Fruit fly (Drosophila melanogaster) whole organism, pupa: ENCODE results near the gene CG12679.
A peak's percentile ranks its signal among the peaks of the same experiment; 100 is the strongest.

Source experiments
- CG10348 ChIP-seq: fragments of 200-800 bp; sonication (Bioruptor generic); IDR thresholded peaks from 2 replicates; pipeline ENCODE4 v1.3.6; 2022; ENCODE audit warnings: missing biosample characterization, missing genetic modification characterization
- CG12605 ChIP-seq: fragments of 200-800 bp; sonication (Bioruptor generic); IDR thresholded peaks from 2 replicates; pipeline ENCODE4 v1.3.6; 2022; ENCODE audit warnings: missing biosample characterization, missing genetic modification characterization
- CG13204 ChIP-seq: fragments of 200-800 bp; sonication (Bioruptor generic); optimal IDR thresholded peaks from 2 replicates; lab custom pipeline; 2018; ENCODE audit warnings: missing biosample characterization, mild to moderate bottlenecking, missing genetic modification characterization, moderate library complexity
- CG14655 ChIP-seq: fragments of 200-800 bp; sonication (Bioruptor generic); optimal IDR thresholded peaks from 3 replicates; lab custom pipeline; 2017; ENCODE audit warnings: mild to moderate bottlenecking, missing biosample characterization, missing genetic modification reagents, missing genetic modification characterization
- CG15710 ChIP-seq: fragments of 200-800 bp; sonication (Bioruptor generic); optimal IDR thresholded peaks from 2 replicates; lab custom pipeline; 2018; ENCODE audit warnings: missing biosample characterization, mild to moderate bottlenecking, missing genetic modification characterization, moderate library complexity
- CG17806 ChIP-seq: fragments of 200-800 bp; sonication (Bioruptor generic); optimal IDR thresholded peaks from 2 replicates; lab custom pipeline; 2018; ENCODE audit warnings: missing biosample characterization, mild to moderate bottlenecking, missing genetic modification characterization, moderate library complexity
- CG32121 ChIP-seq: fragments of 200-800 bp; sonication (Bioruptor generic); IDR thresholded peaks from 2 replicates; pipeline ENCODE4 v1.3.6; 2022; ENCODE audit warnings: missing biosample characterization, missing genetic modification characterization
- CG34367 ChIP-seq: fragments of 200-800 bp; sonication (Bioruptor generic); optimal IDR thresholded peaks from 2 replicates; lab custom pipeline; 2018; ENCODE audit warnings: missing biosample characterization, mild to moderate bottlenecking, missing genetic modification characterization
- CG4496 ChIP-seq: fragments of 200-800 bp; sonication (Bioruptor generic); IDR thresholded peaks from 3 replicates; pipeline ENCODE4 v1.3.6; 2022; ENCODE audit warnings: missing biosample characterization, missing genetic modification characterization
- CG8159 ChIP-seq: fragments of 200-800 bp; sonication (Bioruptor generic); optimal IDR thresholded peaks from 3 replicates; lab custom pipeline; 2018; ENCODE audit warnings: missing biosample characterization, mild to moderate bottlenecking, missing genetic modification characterization, moderate library complexity
- CG8301 ChIP-seq: fragments of 200-800 bp; sonication (Bioruptor generic); optimal IDR thresholded peaks from 2 replicates; lab custom pipeline; 2018; ENCODE audit warnings: missing biosample characterization, mild to moderate bottlenecking, missing genetic modification characterization
- CG9948 ChIP-seq: fragments of 200-800 bp; sonication (Bioruptor generic); optimal IDR thresholded peaks from 2 replicates; lab custom pipeline; 2018; ENCODE audit warnings: missing biosample characterization, mild to moderate bottlenecking, missing genetic modification characterization, moderate library complexity
- D1 ChIP-seq: fragments of 200-800 bp; sonication (Bioruptor generic); optimal IDR thresholded peaks from 2 replicates; lab custom pipeline; 2018; ENCODE audit warnings: missing biosample characterization, mild to moderate bottlenecking, missing genetic modification characterization, moderate library complexity
- EcR ChIP-seq: fragments of 200-800 bp; sonication (Bioruptor generic); optimal IDR thresholded peaks from 3 replicates; lab custom pipeline; 2019; ENCODE audit warnings: missing biosample characterization, missing genetic modification characterization, mild to moderate bottlenecking, moderate library complexity, missing genetic modification reagents
- Ets98B ChIP-seq: fragments of 200-800 bp; sonication (Bioruptor generic); IDR thresholded peaks from 2 replicates; pipeline ENCODE4 v1.3.6; 2022; ENCODE audit warnings: missing biosample characterization, missing genetic modification characterization
- Pif1A ChIP-seq: fragments of 200-800 bp; sonication (Bioruptor generic); optimal IDR thresholded peaks from 3 replicates; lab custom pipeline; 2016; ENCODE audit warnings: missing biosample characterization, missing genetic modification characterization
- Pif1B ChIP-seq: fragments of 200-800 bp; sonication (Bioruptor generic); optimal IDR thresholded peaks from 3 replicates; lab custom pipeline; 2016; ENCODE audit warnings: missing biosample characterization, missing genetic modification characterization
- Snoo ChIP-seq: fragments of 200-800 bp; sonication (Bioruptor generic); optimal IDR thresholded peaks from 3 replicates; lab custom pipeline; 2017; ENCODE audit warnings: missing biosample characterization, mild to moderate bottlenecking, missing genetic modification characterization, inconsistent platforms
- fd96Ca ChIP-seq: fragments of 200-800 bp; sonication (Bioruptor generic); IDR thresholded peaks from 3 replicates; pipeline ENCODE4 v1.3.6; 2022; ENCODE audit warnings: missing biosample characterization, missing genetic modification characterization
- gl ChIP-seq: fragments of 200-800 bp; sonication (Bioruptor generic); optimal IDR thresholded peaks from 2 replicates; lab custom pipeline; 2018; ENCODE audit warnings: missing biosample characterization, mild to moderate bottlenecking, missing genetic modification characterization
- rn ChIP-seq: fragments of 200-800 bp; sonication (Bioruptor generic); IDR thresholded peaks from 2 replicates; pipeline ENCODE4 v1.3.6; 2022; ENCODE audit warnings: missing biosample characterization, missing genetic modification characterization

CG12679 gene

dm6 chrX:20415444-20415843, 39.1 kb upstream of the CG12679 start, which contains the start of gene Obp19a:
Gene Obp19a (plus strand): TSS chrX:20415744.
- TF ChIP-seq CG14655 (GFP tag; lab: Kevin White, UChicago) (no peak), CG10348 (GFP tag; lab: Robert Waterston, UW) (no peak), D1 (tag; lab: Kevin White, UChicago) (no peak), CG32121 (GFP tag; lab: Robert Waterston, UW) (no peak), EcR (GFP tag; lab: Kevin White, UChicago) (no peak), CG4496 (GFP tag; lab: Robert Waterston, UW) (no peak), Pif1B (GFP tag; lab: Kevin White, UChicago) (no peak), gl (tag; lab: Kevin White, UChicago) (no peak), CG8301 (no peak), CG12605 (GFP tag; lab: Robert Waterston, UW) (no peak), Ets98B (GFP tag; lab: Robert Waterston, UW) (no peak), CG13204 (GFP tag; lab: Kevin White, UChicago) (no peak), Pif1A (no peak), CG15710 (no peak), fd96Ca (no peak), CG34367 (tag; lab: Kevin White, UChicago) (no peak)

dm6 chrX:20414099-20414498, 37.8 kb upstream of the CG12679 start, which contains the start of gene CG15458:
Gene CG15458 (minus strand): TSS chrX:20414199.
- no peak for TF ChIP-seq CG32121 (GFP tag; lab: Robert Waterston, UW)
- no peak for TF ChIP-seq CG9948 (tag; lab: Kevin White, UChicago)
- TF ChIP-seq fd96Ca: no peak
- no peak for TF ChIP-seq Snoo (tag; lab: Kevin White, UChicago)
- TF ChIP-seq gl (tag; lab: Kevin White, UChicago): no peak
- TF ChIP-seq CG13204 (GFP tag; lab: Kevin White, UChicago): no peak
- no peak for TF ChIP-seq CG17806 (tag; lab: Kevin White, UChicago)
- TF ChIP-seq Ets98B (GFP tag; lab: Robert Waterston, UW): no peak
- no peak for TF ChIP-seq EcR (GFP tag; lab: Kevin White, UChicago)
- no peak for TF ChIP-seq Pif1A
- no peak for TF ChIP-seq CG12605 (GFP tag; lab: Robert Waterston, UW)
- no peak for TF ChIP-seq CG8159 (tag; lab: Kevin White, UChicago)
- TF ChIP-seq Pif1B (GFP tag; lab: Kevin White, UChicago): no peak
- no peak for TF ChIP-seq D1 (tag; lab: Kevin White, UChicago)
- no peak for TF ChIP-seq CG14655 (GFP tag; lab: Kevin White, UChicago)
- no peak for TF ChIP-seq CG10348 (GFP tag; lab: Robert Waterston, UW)
- TF ChIP-seq rn (GFP tag; lab: Robert Waterston, UW): no peak
- TF ChIP-seq CG4496 (GFP tag; lab: Robert Waterston, UW): no peak
- no peak for TF ChIP-seq CG15710
- no peak for TF ChIP-seq CG34367 (tag; lab: Kevin White, UChicago)

- TF ChIP-seq CG8301 (no peak), EcR (GFP tag; lab: Kevin White, UChicago) (no peak), D1 (tag; lab: Kevin White, UChicago) (no peak), Ets98B (GFP tag; lab: Robert Waterston, UW) (no peak), CG14655 (GFP tag; lab: Kevin White, UChicago) (no peak), CG10348 (GFP tag; lab: Robert Waterston, UW) (no peak), CG4496 (GFP tag; lab: Robert Waterston, UW) (no peak), CG32121 (GFP tag; lab: Robert Waterston, UW) (no peak)
Measured at dm6 chrX:20413481-20413880, 37.2 kb upstream of the CG12679 start, which contains the start of gene CG15459. Gene CG15459 (minus strand): TSS chrX:20413581.

dm6 chrX:20411635-20412034, 35.3 kb upstream of the CG12679 start:
- TF ChIP-seq D1 (tag; lab: Kevin White, UChicago): no peak

- no peak for TF ChIP-seq CG13204 (GFP tag; lab: Kevin White, UChicago)
- no peak for TF ChIP-seq gl (tag; lab: Kevin White, UChicago)
- peak; percentile 21 for TF ChIP-seq CG8159 (tag; lab: Kevin White, UChicago)
- no peak for TF ChIP-seq Pif1B (GFP tag; lab: Kevin White, UChicago)
- no peak for TF ChIP-seq Pif1A
- peak; percentile 20 for TF ChIP-seq CG17806 (tag; lab: Kevin White, UChicago)
- TF ChIP-seq CG9948 (tag; lab: Kevin White, UChicago): no peak
- peak; percentile 19 for TF ChIP-seq CG34367 (tag; lab: Kevin White, UChicago)
- peak; percentile 44; the same call in 1 of the 3 replicates for TF ChIP-seq CG4496 (GFP tag; lab: Robert Waterston, UW)
- TF ChIP-seq CG15710: peak; percentile 25
- TF ChIP-seq Ets98B (GFP tag; lab: Robert Waterston, UW): peak; percentile 47
- TF ChIP-seq fd96Ca: no peak; the same call in 2 of the 3 replicates
- no peak for TF ChIP-seq D1 (tag; lab: Kevin White, UChicago)
- no peak; the same call in 1 of the 2 replicates for TF ChIP-seq CG32121 (GFP tag; lab: Robert Waterston, UW)
- no peak for TF ChIP-seq rn (GFP tag; lab: Robert Waterston, UW)
- 0 out of 2 replicates have a peak, but pooled peaks have one; percentile 9 for TF ChIP-seq CG12605 (GFP tag; lab: Robert Waterston, UW)
- no peak for TF ChIP-seq Snoo (tag; lab: Kevin White, UChicago)
- TF ChIP-seq CG14655 (GFP tag; lab: Kevin White, UChicago): no peak
- no peak for TF ChIP-seq EcR (GFP tag; lab: Kevin White, UChicago)
- no peak for TF ChIP-seq CG8301
- no peak for TF ChIP-seq CG10348 (GFP tag; lab: Robert Waterston, UW)
Measured at dm6 chrX:20394066-20394913, 18.0 kb upstream of the CG12679 start, which contains the start of gene HERC2. Gene HERC2 (plus strand): TSS chrX:20394395.
